Worm (Caenorhabditis elegans) whole organism, young adult: ENCODE measurements around the gene T24H10.4.

Experiments
- B0035.1 ChIP-seq: sonication (generic microtip); optimal IDR thresholded peaks from 2 replicates; lab custom pipeline; 2016; ENCODE audit warnings: missing genetic modification characterization, mild to moderate bottlenecking, missing compliant biosample characterization, missing genotype, missing genetic modification reagents
- B0336.3 ChIP-seq: fragments of 200-800 bp; sonication (Bioruptor generic); IDR thresholded peaks from 2 replicates; pipeline ENCODE4 v1.3.6; 2022; ENCODE audit warnings: missing genetic modification characterization, missing compliant biosample characterization
- C17E4.6 ChIP-seq: fragments of 200-800 bp; sonication (Bioruptor generic); IDR thresholded peaks from 2 replicates; pipeline ENCODE4 v1.3.6; 2022; ENCODE audit warnings: missing genetic modification reagents, missing genetic modification characterization, missing compliant biosample characterization
- F39B2.1 ChIP-seq: fragments of 200-800 bp; sonication (Bioruptor generic); IDR thresholded peaks from 2 replicates; pipeline ENCODE4 v1.3.6; 2022; ENCODE audit warnings: missing genetic modification reagents, missing genetic modification characterization, missing compliant biosample characterization
- F49E8.2 ChIP-seq: sonication (generic microtip); optimal IDR thresholded peaks from 3 replicates; lab custom pipeline; 2017; ENCODE audit warnings: missing genetic modification characterization, mild to moderate bottlenecking, missing compliant biosample characterization, antibody characterized with exemption, moderate library complexity; ENCODE audit not compliant: insufficient read depth
- K11D2.4 ChIP-seq: fragments of 200-800 bp; sonication (Bioruptor generic); IDR thresholded peaks from 2 replicates; pipeline ENCODE4 v1.3.6; 2022; ENCODE audit warnings: missing genetic modification reagents, missing genetic modification characterization, missing compliant biosample characterization
- K12H6.12 ChIP-seq: fragments of 200-800 bp; sonication (Bioruptor generic); optimal IDR thresholded peaks from 2 replicates; lab custom pipeline; 2018; ENCODE audit warnings: mild to moderate bottlenecking, missing genetic modification characterization, missing compliant biosample characterization
- T07F8.4 ChIP-seq: sonication (generic microtip); optimal IDR thresholded peaks from 2 replicates; lab custom pipeline; 2016; ENCODE audit warnings: mild to moderate bottlenecking, missing genetic modification characterization, moderate library complexity, missing compliant biosample characterization
- aptf-2 ChIP-seq: fragments of 200-800 bp; sonication (Bioruptor generic); conservative IDR thresholded peaks from 2 replicates; pipeline ENCODE4 v1.3.6; 2022; ENCODE audit warnings: missing genetic modification reagents, missing genetic modification characterization, missing compliant biosample characterization
- aptf-3 ChIP-seq: fragments of 200-800 bp; sonication (Bioruptor generic); IDR thresholded peaks from 2 replicates; pipeline ENCODE4 v1.3.6; 2022; ENCODE audit warnings: missing genetic modification characterization, missing compliant biosample characterization
- attf-6 ChIP-seq: fragments of 200-800 bp; sonication (Bioruptor generic); IDR thresholded peaks from 2 replicates; pipeline ENCODE4 v1.3.6; 2022; ENCODE audit warnings: missing genetic modification reagents, missing genetic modification characterization, missing compliant biosample characterization
- ceh-100 ChIP-seq: fragments of 200-800 bp; sonication (Bioruptor generic); IDR thresholded peaks from 2 replicates; pipeline ENCODE4 v1.3.6; 2022; ENCODE audit warnings: missing genetic modification reagents, missing genetic modification characterization, missing compliant biosample characterization
- ceh-27 ChIP-seq: fragments of 200-800 bp; sonication (Bioruptor generic); optimal IDR thresholded peaks from 2 replicates; lab custom pipeline; 2018; ENCODE audit warnings: mild to moderate bottlenecking, missing genetic modification characterization, moderate library complexity, missing compliant biosample characterization
- ceh-40 ChIP-seq: fragments of 200-800 bp; sonication (Bioruptor generic); IDR thresholded peaks from 2 replicates; pipeline ENCODE4 v1.3.6; 2022; ENCODE audit warnings: missing genetic modification characterization, missing compliant biosample characterization
- ceh-58 ChIP-seq: fragments of 200-800 bp; sonication (Bioruptor generic); IDR thresholded peaks from 2 replicates; pipeline ENCODE4 v1.3.6; 2022; ENCODE audit warnings: missing genetic modification characterization, missing compliant biosample characterization
- chd-7 ChIP-seq: sonication (generic microtip); optimal IDR thresholded peaks from 2 replicates; lab custom pipeline; 2016; ENCODE audit warnings: mild to moderate bottlenecking, missing genetic modification characterization, moderate library complexity, missing compliant biosample characterization
- efl-1 ChIP-seq: fragments of 150-350 bp; optimal IDR thresholded peaks from 2 replicates; lab custom pipeline; 2014; ENCODE audit warnings: missing biosample characterization, missing genetic modification reagents, missing genetic modification characterization
- ekl-4 ChIP-seq: fragments of 200-800 bp; sonication (Bioruptor generic); IDR thresholded peaks from 2 replicates; pipeline ENCODE4 v1.3.6; 2022; ENCODE audit warnings: missing genetic modification reagents, missing genetic modification characterization, missing compliant biosample characterization
- ets-4 ChIP-seq: fragments of 200-800 bp; sonication (Bioruptor generic); optimal IDR thresholded peaks from 2 replicates; lab custom pipeline; 2018; ENCODE audit warnings: mild to moderate bottlenecking, missing genetic modification characterization, missing compliant biosample characterization
- fkh-3 ChIP-seq: sonication (generic microtip); optimal IDR thresholded peaks from 2 replicates; lab custom pipeline; 2016; ENCODE audit warnings: mild to moderate bottlenecking, missing genetic modification characterization, missing compliant biosample characterization
- hlh-26 ChIP-seq: fragments of 200-800 bp; sonication (Bioruptor generic); conservative IDR thresholded peaks from 2 replicates; pipeline ENCODE4 v1.3.6; 2022; ENCODE audit warnings: missing genetic modification reagents, missing genetic modification characterization, missing compliant biosample characterization
- hmg-20 ChIP-seq: fragments of 200-800 bp; sonication (Bioruptor generic); IDR thresholded peaks from 2 replicates; pipeline ENCODE4 v1.3.6; 2022; ENCODE audit warnings: missing genetic modification reagents, missing genetic modification characterization, missing compliant biosample characterization
- hsf-1 ChIP-seq: fragments of 200-800 bp; sonication (Bioruptor generic); IDR thresholded peaks from 2 replicates; pipeline ENCODE4 v1.3.6; 2022; ENCODE audit warnings: missing genetic modification reagents, missing genetic modification characterization, missing compliant biosample characterization
- let-607 ChIP-seq, 2 experiments: fragments of 200-800 bp in 1 of 2; sonication (Bioruptor generic) in 1 of 2; sonication (generic microtip) in 1 of 2; optimal IDR thresholded peaks; 2 replicates each; lab custom pipeline; 2016 to 2018; ENCODE audit warnings: mild to moderate bottlenecking in 2 of 2, missing compliant biosample characterization in 2 of 2, missing genetic modification characterization in 2 of 2, moderate library complexity in 2 of 2, missing genotype in 1 of 2
- lin-35 ChIP-seq, 3 experiments: fragments of 150-350 bp in 2 of 3; sonication (generic microtip) in 1 of 3; optimal IDR thresholded peaks; 2 replicates each; lab custom pipeline; 2014 to 2018; ENCODE audit warnings: missing biosample characterization in 3 of 3, missing genetic modification characterization in 3 of 3, missing genetic modification reagents in 3 of 3
- madf-3 ChIP-seq: fragments of 200-800 bp; sonication (Bioruptor generic); IDR thresholded peaks from 2 replicates; pipeline ENCODE4 v1.3.6; 2022; ENCODE audit warnings: missing genetic modification reagents, missing genetic modification characterization, missing compliant biosample characterization
- madf-6 ChIP-seq: fragments of 200-800 bp; sonication (Bioruptor generic); IDR thresholded peaks from 2 replicates; pipeline ENCODE4 v1.3.6; 2022; ENCODE audit warnings: missing genetic modification reagents, missing genetic modification characterization, missing compliant biosample characterization
- madf-8 ChIP-seq: fragments of 200-800 bp; sonication (Bioruptor generic); conservative IDR thresholded peaks from 2 replicates; pipeline ENCODE4 v1.3.6; 2022; ENCODE audit warnings: missing genetic modification reagents, missing genetic modification characterization, missing compliant biosample characterization
- mes-4 ChIP-seq: sonication (generic microtip); optimal IDR thresholded peaks from 2 replicates; lab custom pipeline; 2016; ENCODE audit warnings: missing genotype, missing genetic modification characterization, missing compliant biosample characterization
- mxl-1 ChIP-seq: sonication (generic microtip); optimal IDR thresholded peaks from 2 replicates; lab custom pipeline; 2016; ENCODE audit warnings: missing genetic modification characterization, missing compliant biosample characterization
- nfyb-1 ChIP-seq: fragments of 200-800 bp; sonication (Bioruptor generic); IDR thresholded peaks from 2 replicates; pipeline ENCODE4 v1.3.6; 2022; ENCODE audit warnings: missing genetic modification reagents, missing genetic modification characterization, missing compliant biosample characterization
- nhr-120 ChIP-seq: fragments of 200-800 bp; sonication (Bioruptor generic); IDR thresholded peaks from 2 replicates; pipeline ENCODE4 v1.3.6; 2022; ENCODE audit warnings: missing genetic modification characterization, missing compliant biosample characterization
- nhr-179 ChIP-seq: sonication (generic microtip); optimal IDR thresholded peaks from 2 replicates; lab custom pipeline; 2016; ENCODE audit warnings: mild to moderate bottlenecking, missing genetic modification characterization, missing compliant biosample characterization
- nhr-27 ChIP-seq: fragments of 200-800 bp; sonication (Bioruptor generic); optimal IDR thresholded peaks from 2 replicates; lab custom pipeline; 2018; ENCODE audit warnings: mild to moderate bottlenecking, missing genetic modification characterization, moderate library complexity, missing compliant biosample characterization
- repo-1 ChIP-seq: sonication (generic microtip); optimal IDR thresholded peaks from 2 replicates; lab custom pipeline; 2017; ENCODE audit warnings: mild to moderate bottlenecking, missing genetic modification characterization, missing compliant biosample characterization
- rpc-1 ChIP-seq, 2 experiments: fragments of 150-350 bp in 1 of 2; sonication (generic microtip) in 1 of 2; optimal IDR thresholded peaks; 2 replicates each; lab custom pipeline; 2014 to 2018; ENCODE audit warnings: missing biosample characterization in 1 of 2, missing genetic modification characterization in 1 of 2, missing genetic modification reagents in 1 of 2, missing genotype in 1 of 2
- sea-2 ChIP-seq: fragments of 200-800 bp; sonication (Bioruptor generic); IDR thresholded peaks from 2 replicates; pipeline ENCODE4 v1.3.6; 2022; ENCODE audit warnings: missing genetic modification characterization, missing compliant biosample characterization
- snpc-1.3 ChIP-seq: sonication (generic microtip); optimal IDR thresholded peaks from 2 replicates; lab custom pipeline; 2017; ENCODE audit warnings: missing genetic modification characterization, mild to moderate bottlenecking, missing compliant biosample characterization, antibody characterized with exemption, moderate library complexity, missing genotype, missing genetic modification reagents; ENCODE audit not compliant: insufficient read depth
- snpc-3.4 ChIP-seq: sonication (generic microtip); optimal IDR thresholded peaks from 2 replicates; lab custom pipeline; 2017; ENCODE audit warnings: missing genetic modification characterization, mild to moderate bottlenecking, missing compliant biosample characterization, antibody characterized with exemption, moderate library complexity, missing genotype, missing genetic modification reagents
- snpc-4 ChIP-seq, 5 experiments: fragments of 150-350 bp in 1 of 5; sonication (generic microtip) in 4 of 5; optimal IDR thresholded peaks; 2 replicates each; lab custom pipeline; 2014 to 2018; ENCODE audit warnings: missing genetic modification characterization in 5 of 5, missing biosample characterization in 3 of 5, antibody characterized with exemption in 2 of 5, mild to moderate bottlenecking in 2 of 5, missing compliant biosample characterization in 2 of 5, missing genotype in 2 of 5, moderate library complexity in 2 of 5, missing genetic modification reagents in 1 of 5
- tbx-9 ChIP-seq: sonication (generic microtip); optimal IDR thresholded peaks from 2 replicates; lab custom pipeline; 2016; ENCODE audit warnings: borderline replicate concordance, missing genetic modification characterization, inconsistent platforms, missing compliant biosample characterization
- xnd-1 ChIP-seq: sonication (generic microtip); optimal IDR thresholded peaks from 2 replicates; lab custom pipeline; 2016; ENCODE audit warnings: missing genotype, missing genetic modification reagents, missing genetic modification characterization, missing compliant biosample characterization
- zim-3 ChIP-seq: sonication (generic microtip); optimal IDR thresholded peaks from 2 replicates; lab custom pipeline; 2017; ENCODE audit warnings: mild to moderate bottlenecking, missing genetic modification characterization, moderate library complexity, missing compliant biosample characterization
- ztf-22 ChIP-seq: fragments of 200-800 bp; sonication (Bioruptor generic); optimal IDR thresholded peaks from 2 replicates; lab custom pipeline; 2018; ENCODE audit warnings: mild to moderate bottlenecking, missing genetic modification characterization, moderate library complexity, missing compliant biosample characterization
- ztf-26 ChIP-seq: sonication (generic microtip); optimal IDR thresholded peaks from 2 replicates; lab custom pipeline; 2017; ENCODE audit warnings: missing genetic modification characterization, missing compliant biosample characterization

Gene T24H10.4

ce11 chrII:9098505-9098904 lies 10.8 kb upstream of the T24H10.4 start, which contains the start of gene clh-5:
TSS of gene clh-5 (minus strand) at chrII:9098605.
- no peak for TF ChIP-seq madf-6 (GFP tag; lab: Robert Waterston, UW)
- TF ChIP-seq hsf-1 (GFP tag; lab: Robert Waterston, UW), result no peak
- TF ChIP-seq ceh-100 (GFP tag; lab: Robert Waterston, UW), result no peak
- TF ChIP-seq mes-4, result no peak
- TF ChIP-seq nhr-179 (tag; lab: Kevin White, UChicago), result no peak
- no peak for TF ChIP-seq nhr-27
- no peak for TF ChIP-seq repo-1 (tag; lab: Kevin White, UChicago)
- TF ChIP-seq, all 124 proteins: peak for 0

ce11 chrII:9099017-9099416 lies 10.3 kb upstream of the T24H10.4 start, which contains the start of gene T24H10.1:
TSS of gene T24H10.1 (plus strand) at chrII:9099371.
- TF ChIP-seq ceh-27 (peak; percentile 17), xnd-1 (peak; percentile 41), B0336.3 (peak; percentile 77), nfyb-1 (GFP tag; lab: Robert Waterston, UW) (peak; percentile 64; the same call in 1 of the 2 replicates), snpc-3.4 (tag; lab: Kevin White, UChicago) (peak; percentile 10), nhr-27 (no peak), attf-6 (GFP tag; lab: Robert Waterston, UW) (no peak), nhr-120 (no peak), mxl-1 (tag; lab: Kevin White, UChicago) (no peak), repo-1 (tag; lab: Kevin White, UChicago) (peak; percentile 20), lin-35 (GFP tag; optimal IDR thresholded peaks at IDR 0.05; lab: Kevin White, UChicago) (peak in 1 of 3 experiments; percentile 67), fkh-3 (no peak), hlh-26 (GFP tag; lab: Robert Waterston, UW) (no peak), F49E8.2 (tag; lab: Kevin White, UChicago) (no peak), tbx-9 (no peak), K12H6.12 (tag; lab: Kevin White, UChicago) (no peak), madf-8 (GFP tag; lab: Robert Waterston, UW) (0 out of 2 replicates have a peak, but pooled peaks have one; percentile 16), ztf-22 (GFP tag; lab: Kevin White, UChicago) (no peak), madf-3 (GFP tag; lab: Robert Waterston, UW) (0 out of 2 replicates have a peak, but pooled peaks have one; percentile 39), efl-1 (GFP tag; lab: Kevin White, UChicago) (peak; percentile 51), chd-7 (tag; lab: Kevin White, UChicago) (no peak), hmg-20 (GFP tag; lab: Robert Waterston, UW) (no peak), zim-3 (tag; lab: Kevin White, UChicago) (no peak), F39B2.1 (no peak), B0035.1 (tag; lab: Kevin White, UChicago) (no peak), let-607 (tag; optimal IDR thresholded peaks at IDR 0.05; lab: Kevin White, UChicago) (no peak), ceh-58 (GFP tag; lab: Robert Waterston, UW) (no peak), rpc-1 (optimal IDR thresholded peaks at IDR 0.05; lab: Kevin White, UChicago) (no peak), rpc-1 (tag; optimal IDR thresholded peaks at IDR 0.05; lab: Kevin White, UChicago) (no peak), snpc-1.3 (tag; lab: Kevin White, UChicago) (no peak), nhr-179 (tag; lab: Kevin White, UChicago) (no peak), ceh-40 (no peak), aptf-2 (GFP tag; lab: Robert Waterston, UW) (no peak), ekl-4 (GFP tag; lab: Robert Waterston, UW) (peak; percentile 80), aptf-3 (GFP tag; lab: Robert Waterston, UW) (no peak), ztf-26 (tag; lab: Kevin White, UChicago) (no peak), C17E4.6 (GFP tag; lab: Robert Waterston, UW) (no peak), ets-4 (no peak), sea-2 (GFP tag; lab: Robert Waterston, UW) (no peak), T07F8.4 (tag; lab: Kevin White, UChicago) (no peak), K11D2.4 (0 out of 2 replicates have a peak, but pooled peaks have one; percentile 14), snpc-4 (GFP tag; optimal IDR thresholded peaks at IDR 0.05; lab: Kevin White, UChicago) (no peak), snpc-4 (tag; optimal IDR thresholded peaks at IDR 0.05; lab: Kevin White, UChicago) (peak in 2 of 4 experiments; percentile 51 to 53)
